Fruit fly (Drosophila melanogaster) whole organism, embryonic: ENCODE measurements around the gene Bug22.

Experiments
- Ada2b ChIP-seq: fragments of 200-800 bp; sonication (Bioruptor generic); IDR thresholded peaks from 2 replicates; pipeline ENCODE4 v1.3.6; 2022; ENCODE audit warnings: missing biosample characterization, missing genetic modification characterization
- CG10147 ChIP-seq: fragments of 200-800 bp; sonication (Bioruptor generic); optimal IDR thresholded peaks from 2 replicates; lab custom pipeline; 2019; ENCODE audit warnings: missing biosample characterization, mild to moderate bottlenecking, missing genetic modification characterization, moderate library complexity
- CG12299 ChIP-seq: fragments of 200-800 bp; sonication (Bioruptor generic); optimal IDR thresholded peaks from 2 replicates; lab custom pipeline; 2018; ENCODE audit warnings: missing biosample characterization, mild to moderate bottlenecking, missing genetic modification characterization
- CG12391 ChIP-seq: fragments of 200-800 bp; sonication (Bioruptor generic); optimal IDR thresholded peaks from 3 replicates; lab custom pipeline; 2018; ENCODE audit warnings: missing biosample characterization, mild to moderate bottlenecking, missing genetic modification characterization, moderate library complexity
- CG14965 ChIP-seq: fragments of 200-800 bp; sonication (Bioruptor generic); optimal IDR thresholded peaks from 2 replicates; lab custom pipeline; 2016; ENCODE audit warnings: missing biosample characterization, missing genetic modification characterization, borderline replicate concordance
- CG15011 ChIP-seq: fragments of 200-800 bp; sonication (Bioruptor generic); optimal IDR thresholded peaks from 3 replicates; lab custom pipeline; 2018; ENCODE audit warnings: missing biosample characterization, mild to moderate bottlenecking, missing genetic modification characterization
- CG1603 ChIP-seq: fragments of 200-800 bp; sonication (Bioruptor generic); optimal IDR thresholded peaks from 2 replicates; lab custom pipeline; 2019; ENCODE audit warnings: missing biosample characterization, mild to moderate bottlenecking, missing genetic modification characterization, moderate library complexity
- CG1792 ChIP-seq: fragments of 200-800 bp; sonication (Bioruptor generic); optimal IDR thresholded peaks from 2 replicates; lab custom pipeline; 2016; ENCODE audit warnings: missing biosample characterization, missing genetic modification characterization
- CG18262 ChIP-seq: fragments of 200-800 bp; optimal IDR thresholded peaks from 3 replicates; lab custom pipeline; 2019; ENCODE audit warnings: missing biosample characterization, mild to moderate bottlenecking, missing genetic modification characterization, moderate library complexity
- CG2712 ChIP-seq: fragments of 200-800 bp; optimal IDR thresholded peaks from 3 replicates; lab custom pipeline; 2019; ENCODE audit warnings: missing biosample characterization, mild to moderate bottlenecking, missing genetic modification characterization, moderate library complexity
- CG3163 ChIP-seq: fragments of 200-800 bp; sonication (Bioruptor generic); optimal IDR thresholded peaks from 3 replicates; lab custom pipeline; 2016; ENCODE audit warnings: missing biosample characterization, missing genetic modification characterization
- CG32767 ChIP-seq: fragments of 200-800 bp; sonication (Bioruptor generic); IDR thresholded peaks from 2 replicates; pipeline ENCODE4 v1.3.6; 2022; ENCODE audit warnings: missing biosample characterization, missing genetic modification characterization
- CG4854 ChIP-seq: fragments of 200-800 bp; sonication (Bioruptor generic); optimal IDR thresholded peaks from 2 replicates; lab custom pipeline; 2016; ENCODE audit warnings: missing biosample characterization, missing genetic modification characterization, inconsistent platforms
- CG6272 ChIP-seq: fragments of 200-800 bp; sonication (Bioruptor generic); IDR thresholded peaks from 2 replicates; pipeline ENCODE4 v1.3.6; 2022; ENCODE audit warnings: missing biosample characterization, missing genetic modification characterization
- CG7271 ChIP-seq: fragments of 200-800 bp; sonication (Bioruptor generic); optimal IDR thresholded peaks from 2 replicates; lab custom pipeline; 2018; ENCODE audit warnings: missing biosample characterization, mild to moderate bottlenecking, missing genetic modification characterization, moderate library complexity
- CG7786 ChIP-seq: fragments of 200-800 bp; sonication (Bioruptor generic); optimal IDR thresholded peaks from 2 replicates; lab custom pipeline; 2016; ENCODE audit warnings: missing biosample characterization, missing genetic modification characterization
- CG7839 ChIP-seq: fragments of 200-800 bp; sonication (Bioruptor generic); optimal IDR thresholded peaks from 3 replicates; lab custom pipeline; 2018; ENCODE audit warnings: missing biosample characterization, mild to moderate bottlenecking, missing genetic modification characterization, moderate library complexity
- CG8944 ChIP-seq: fragments of 200-800 bp; sonication (Bioruptor generic); optimal IDR thresholded peaks from 3 replicates; lab custom pipeline; 2016; ENCODE audit warnings: missing biosample characterization, missing genetic modification characterization
- CG9215 ChIP-seq: fragments of 200-800 bp; sonication (Bioruptor generic); IDR thresholded peaks from 2 replicates; pipeline ENCODE4 v1.3.6; 2022; ENCODE audit warnings: missing biosample characterization, missing genetic modification characterization
- CG9876 ChIP-seq: fragments of 200-800 bp; sonication (Bioruptor generic); optimal IDR thresholded peaks from 2 replicates; lab custom pipeline; 2016; ENCODE audit warnings: missing biosample characterization, missing genetic modification characterization
- D19B ChIP-seq: fragments of 200-800 bp; sonication (Bioruptor generic); optimal IDR thresholded peaks from 2 replicates; lab custom pipeline; 2017; ENCODE audit warnings: missing biosample characterization, mild to moderate bottlenecking, missing genetic modification characterization
- Dll ChIP-seq: fragments of 200-800 bp; sonication (Bioruptor generic); IDR thresholded peaks from 4 replicates; pipeline ENCODE4 v1.3.6; 2022; ENCODE audit warnings: missing biosample characterization, missing genetic modification characterization; ENCODE audit not compliant: partially characterized antibody
- Dref ChIP-seq: fragments of 200-800 bp; sonication (Bioruptor generic); IDR thresholded peaks from 2 replicates; pipeline ENCODE4 v1.3.6; 2022; ENCODE audit warnings: missing biosample characterization, missing genetic modification characterization
- Drgx ChIP-seq: fragments of 200-800 bp; sonication (Bioruptor generic); IDR thresholded peaks from 2 replicates; pipeline ENCODE4 v1.3.6; 2022; ENCODE audit warnings: missing biosample characterization, missing genetic modification characterization
- Fer2 ChIP-seq: fragments of 200-800 bp; sonication (Bioruptor generic); optimal IDR thresholded peaks from 2 replicates; lab custom pipeline; 2018; ENCODE audit warnings: missing biosample characterization, mild to moderate bottlenecking, missing genetic modification characterization, moderate library complexity
- GATAe ChIP-seq: fragments of 200-800 bp; sonication (Bioruptor generic); conservative IDR thresholded peaks from 2 replicates; pipeline ENCODE4 v1.3.6; 2022; ENCODE audit warnings: missing biosample characterization, missing genetic modification characterization
- HLH4C ChIP-seq: fragments of 200-800 bp; sonication (Bioruptor generic); IDR thresholded peaks from 3 replicates; pipeline ENCODE4 v1.3.6; 2022; ENCODE audit warnings: missing biosample characterization, missing genetic modification characterization; ENCODE audit not compliant: partially characterized antibody
- HmgZ ChIP-seq: fragments of 200-800 bp; sonication (Bioruptor generic); optimal IDR thresholded peaks from 2 replicates; lab custom pipeline; 2018; ENCODE audit warnings: missing biosample characterization, mild to moderate bottlenecking, missing genetic modification characterization
- Hr3 ChIP-seq: fragments of 200-800 bp; sonication (Bioruptor generic); optimal IDR thresholded peaks from 3 replicates; lab custom pipeline; 2016; ENCODE audit warnings: missing biosample characterization, missing genetic modification characterization
- Jarid2 ChIP-seq: fragments of 200-800 bp; sonication (Bioruptor generic); optimal IDR thresholded peaks from 3 replicates; lab custom pipeline; 2017; ENCODE audit warnings: mild to moderate bottlenecking, missing biosample characterization, missing genetic modification reagents, missing genetic modification characterization
- Nf-YA ChIP-seq: fragments of 200-800 bp; sonication (Bioruptor generic); IDR thresholded peaks from 2 replicates; pipeline ENCODE4 v1.3.6; 2022; ENCODE audit warnings: missing biosample characterization, missing genetic modification characterization
- NfI ChIP-seq: fragments of 200-800 bp; sonication (Bioruptor generic); optimal IDR thresholded peaks from 3 replicates; lab custom pipeline; 2018; ENCODE audit warnings: missing biosample characterization, mild to moderate bottlenecking, missing genetic modification characterization, moderate library complexity
- Side ChIP-seq: fragments of 200-800 bp; sonication (Bioruptor generic); optimal IDR thresholded peaks from 2 replicates; lab custom pipeline; 2016; ENCODE audit warnings: missing biosample characterization, missing genetic modification characterization
- TFAM ChIP-seq: fragments of 200-800 bp; sonication (Bioruptor generic); optimal IDR thresholded peaks from 2 replicates; lab custom pipeline; 2017; ENCODE audit warnings: missing biosample characterization, missing genetic modification characterization, inconsistent platforms
- Usf ChIP-seq: fragments of 200-800 bp; sonication (Bioruptor generic); optimal IDR thresholded peaks from 2 replicates; lab custom pipeline; 2017; ENCODE audit warnings: missing genotype, missing biosample characterization, missing genetic modification characterization
- Xrp1 ChIP-seq: fragments of 200-800 bp; sonication (Bioruptor generic); IDR thresholded peaks from 2 replicates; pipeline ENCODE4 v1.3.6; 2022; ENCODE audit warnings: missing biosample characterization, missing genetic modification characterization
- ase ChIP-seq: fragments of 200-800 bp; sonication (Bioruptor generic); IDR thresholded peaks from 3 replicates; pipeline ENCODE4 v1.3.6; 2022; ENCODE audit warnings: missing biosample characterization, missing genetic modification characterization
- bigmax ChIP-seq: fragments of 200-800 bp; sonication (Bioruptor generic); optimal IDR thresholded peaks from 2 replicates; lab custom pipeline; 2018; ENCODE audit warnings: missing biosample characterization, mild to moderate bottlenecking, missing genetic modification characterization
- cas ChIP-seq: fragments of 200-800 bp; sonication (Bioruptor generic); IDR thresholded peaks from 2 replicates; pipeline ENCODE4 v1.3.6; 2022; ENCODE audit warnings: missing biosample characterization, missing genetic modification characterization
- chn ChIP-seq: fragments of 200-800 bp; sonication (Bioruptor generic); optimal IDR thresholded peaks from 2 replicates; lab custom pipeline; 2016; ENCODE audit warnings: missing biosample characterization, missing genetic modification characterization
- dan ChIP-seq: fragments of 200-800 bp; sonication (Bioruptor generic); IDR thresholded peaks from 2 replicates; pipeline ENCODE4 v1.3.6; 2022; ENCODE audit warnings: missing biosample characterization, missing genetic modification characterization
- exex ChIP-seq: fragments of 200-800 bp; sonication (Bioruptor generic); optimal IDR thresholded peaks from 4 replicates; lab custom pipeline; 2018; ENCODE audit warnings: missing biosample characterization, mild to moderate bottlenecking, missing genetic modification characterization, moderate library complexity
- gsb-n ChIP-seq: fragments of 200-800 bp; sonication (Bioruptor generic); optimal IDR thresholded peaks from 3 replicates; lab custom pipeline; 2018; ENCODE audit warnings: missing biosample characterization, mild to moderate bottlenecking, missing genetic modification characterization
- lbe ChIP-seq: fragments of 200-800 bp; sonication (Bioruptor generic); optimal IDR thresholded peaks from 2 replicates; lab custom pipeline; 2016; ENCODE audit warnings: missing biosample characterization, mild to moderate bottlenecking, missing genetic modification characterization
- pzg ChIP-seq: fragments of 200-800 bp; sonication (Bioruptor generic); optimal IDR thresholded peaks from 3 replicates; lab custom pipeline; 2018; ENCODE audit warnings: missing biosample characterization, mild to moderate bottlenecking, missing genetic modification characterization, moderate library complexity
- sima ChIP-seq: fragments of 200-800 bp; sonication (Bioruptor generic); optimal IDR thresholded peaks from 2 replicates; lab custom pipeline; 2016; ENCODE audit warnings: missing biosample characterization, missing genetic modification characterization
- sob ChIP-seq: fragments of 200-800 bp; sonication (Bioruptor generic); IDR thresholded peaks from 2 replicates; pipeline ENCODE4 v1.3.6; 2022; ENCODE audit warnings: missing biosample characterization, missing genetic modification characterization
- sqz ChIP-seq: fragments of 200-800 bp; sonication (Bioruptor generic); optimal IDR thresholded peaks from 3 replicates; lab custom pipeline; 2018; ENCODE audit warnings: missing biosample characterization, mild to moderate bottlenecking, missing genetic modification characterization
- tio ChIP-seq: fragments of 200-800 bp; sonication (Bioruptor generic); optimal IDR thresholded peaks from 2 replicates; lab custom pipeline; 2017; ENCODE audit warnings: missing biosample characterization, missing genetic modification characterization, inconsistent platforms
- tll ChIP-seq, 2 experiments: fragments of 200-800 bp in 1 of 2; fragments of >200 bp in 1 of 2; sonication (Bioruptor generic) in 1 of 2; optimal IDR thresholded peaks; 2 replicates each; lab custom pipeline; 2017 to 2019; ENCODE audit warnings: missing biosample characterization in 2 of 2, missing genetic modification characterization in 2 of 2, mild to moderate bottlenecking in 1 of 2, moderate library complexity in 1 of 2
- unc-4 ChIP-seq: fragments of 200-800 bp; sonication (Bioruptor generic); IDR thresholded peaks from 2 replicates; pipeline ENCODE4 v1.3.6; 2022; ENCODE audit warnings: missing biosample characterization, missing genetic modification characterization; ENCODE audit not compliant: partially characterized antibody

The Bug22 gene

DNA sequence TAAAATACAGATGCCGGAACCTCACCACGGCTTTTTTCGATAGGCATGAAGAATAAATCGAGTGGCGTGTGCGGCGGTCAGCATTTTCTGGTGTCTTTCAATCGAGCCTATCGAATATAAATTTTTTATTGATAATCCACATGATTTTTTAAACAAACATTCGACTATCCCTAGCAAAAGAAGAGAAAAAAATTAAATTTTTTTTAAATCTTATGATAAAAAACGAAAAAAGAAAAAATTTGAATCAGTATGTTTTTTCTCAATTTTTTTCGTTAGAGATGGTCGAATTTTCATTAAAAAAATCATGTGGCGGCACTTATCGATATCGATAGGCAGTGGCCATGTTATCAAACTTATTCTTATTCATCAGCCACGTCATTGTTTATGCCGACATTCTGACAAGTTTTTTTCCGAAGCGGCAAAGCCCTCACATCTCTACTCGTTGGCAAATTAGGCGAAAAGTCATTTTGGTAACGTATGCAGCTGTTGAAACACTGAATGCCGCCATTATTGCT lies 4.1 kb downstream of the Bug22 start, which contains the start of the genes SmB and KdelR (continued):
- TF ChIP-seq Side: no peak
- TF ChIP-seq Drgx (GFP tag; lab: Robert Waterston, UW): no peak
- no peak for TF ChIP-seq CG9876 (GFP tag; lab: Kevin White, UChicago)
- TF ChIP-seq pzg (GFP tag; lab: Kevin White, UChicago): peak; percentile 51
- TF ChIP-seq CG14965 (GFP tag; lab: Kevin White, UChicago): no peak
- no peak for TF ChIP-seq CG1792 (GFP tag; lab: Kevin White, UChicago)
- no peak for TF ChIP-seq Usf (GFP tag; lab: Kevin White, UChicago)
- no peak for TF ChIP-seq NfI (GFP tag; lab: Kevin White, UChicago)
- TF ChIP-seq sima: no peak
- TF ChIP-seq D19B (GFP tag; lab: Kevin White, UChicago): no peak
- no peak for TF ChIP-seq GATAe
- peak; percentile 96 for TF ChIP-seq HLH4C
- no peak for TF ChIP-seq Nf-YA (GFP tag; lab: Robert Waterston, UW)
- TF ChIP-seq bigmax: no peak
- peak; percentile 80 for TF ChIP-seq Dref (GFP tag; lab: Robert Waterston, UW)
- TF ChIP-seq CG1603 (tag; lab: Kevin White, UChicago): peak; percentile 16
- TF ChIP-seq CG15011 (GFP tag; lab: Kevin White, UChicago): no peak
- no peak for TF ChIP-seq CG8944
- no peak for TF ChIP-seq TFAM
- peak; percentile 61 for TF ChIP-seq CG2712 (tag; lab: Kevin White, UChicago)
- no peak for TF ChIP-seq CG9215 (GFP tag; lab: Robert Waterston, UW)
- TF ChIP-seq Hr3: no peak
- no peak for TF ChIP-seq tio (GFP tag; lab: Kevin White, UChicago)
- TF ChIP-seq CG7271 (tag; lab: Kevin White, UChicago): peak; percentile 8
- no peak for TF ChIP-seq sob
- TF ChIP-seq Ada2b (GFP tag; lab: Robert Waterston, UW): no peak
- TF ChIP-seq CG7839: no peak
- no peak for TF ChIP-seq CG10147 (GFP tag; lab: Kevin White, UChicago)
- TF ChIP-seq CG4854 (GFP tag; lab: Kevin White, UChicago): no peak
- TF ChIP-seq cas: no peak
- peak; percentile 91 for TF ChIP-seq Dll (GFP tag; lab: Robert Waterston, UW)
- TF ChIP-seq unc-4: peak; percentile 83
- TF ChIP-seq lbe (GFP tag; lab: Kevin White, UChicago): peak; percentile 67
- TF ChIP-seq Fer2: no peak
- TF ChIP-seq CG7786: no peak
- no peak for TF ChIP-seq chn
- no peak for TF ChIP-seq HmgZ (tag; lab: Kevin White, UChicago)
- TF ChIP-seq ase: no peak
- no peak for TF ChIP-seq dan (GFP tag; lab: Robert Waterston, UW)
- TF ChIP-seq CG6272 (GFP tag; lab: Robert Waterston, UW): 0 out of 2 replicates have a peak, but pooled peaks have one; percentile 30
- TF ChIP-seq CG3163 (GFP tag; lab: Kevin White, UChicago): no peak
- peak; percentile 49 for TF ChIP-seq CG18262 (tag; lab: Kevin White, UChicago)
- peak; percentile 59 for TF ChIP-seq CG12391 (tag; lab: Kevin White, UChicago)
- no peak for TF ChIP-seq Jarid2
- no peak for TF ChIP-seq CG32767 (GFP tag; lab: Robert Waterston, UW)
- peak; percentile 19 for TF ChIP-seq exex
- no peak; the same call in 1 of the 2 replicates for TF ChIP-seq Xrp1 (GFP tag; lab: Robert Waterston, UW)
- no peak for TF ChIP-seq CG12299 (tag; lab: Kevin White, UChicago)
- no peak for TF ChIP-seq tll (GFP tag; optimal IDR thresholded peaks at IDR 0.05; lab: Kevin White, UChicago)
- peak; percentile 84 for TF ChIP-seq sqz (GFP tag; lab: Kevin White, UChicago)
- peak; percentile 57 for TF ChIP-seq gsb-n (tag; lab: Kevin White, UChicago)
